Fruit fly (Drosophila melanogaster): Measurements from ENCODE around the gene CG6693.

DNA sequence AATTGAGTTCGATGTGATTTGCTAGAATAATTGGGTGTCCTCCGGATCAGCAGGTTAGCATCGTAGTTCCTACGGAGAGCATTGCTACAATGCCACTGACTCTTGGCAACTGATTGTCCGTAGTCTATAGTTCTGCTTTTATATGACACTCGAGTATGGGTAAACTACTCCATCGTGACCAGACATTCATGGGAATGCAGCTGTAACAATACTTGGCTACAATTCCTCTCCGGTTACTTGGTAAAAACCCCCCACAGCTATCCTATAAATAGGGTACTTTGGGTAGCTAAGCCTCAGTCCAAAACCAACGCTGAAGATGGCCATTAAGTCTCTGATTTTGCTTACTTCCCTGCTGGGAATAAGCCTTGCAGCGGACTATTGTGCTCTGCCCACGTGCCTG is 3.8 kb upstream of the CG6693 start, which contains the start of gene scpr-C:
- TF ChIP-seq CTCF (optimal IDR thresholded peaks at IDR 0.05): no peak
- TF ChIP-seq CG8478 (optimal IDR thresholded peaks at IDR 0.05): no peak
